Fruit fly (Drosophila melanogaster): Measurements from ENCODE around the gene CG5111.

The CG5111 gene

dm6 chr3R:25462642-25463317 lies 43.3 kb upstream of the CG5111 start (continued):
- TF ChIP-seq tin (GFP tag; optimal IDR thresholded peaks at IDR 0.05) = no peak
- no peak for TF ChIP-seq Sry-β (GFP tag; optimal IDR thresholded peaks at IDR 0.05)
- TF ChIP-seq CG10654 (GFP tag; optimal IDR thresholded peaks at IDR 0.05) = no peak
- no peak for TF ChIP-seq Pdp1 (GFP tag; optimal IDR thresholded peaks at IDR 0.05)
- peak; percentile 66; the same call in 1 of the 2 replicates for TF ChIP-seq Xrp1 (GFP tag; IDR thresholded peaks at IDR 0.05)
- peak; percentile 34 for TF ChIP-seq Sox102F (GFP tag; optimal IDR thresholded peaks at IDR 0.05)
- peak; percentile 77 for TF ChIP-seq corto (GFP tag; optimal IDR thresholded peaks at IDR 0.05)
- peak; percentile 61; the same call in 2 of the 3 replicates for TF ChIP-seq dysf (GFP tag; IDR thresholded peaks at IDR 0.05)
- no peak for TF ChIP-seq hkb (optimal IDR thresholded peaks at IDR 0.05)
- peak; percentile 41; the same call in 1 of the 2 replicates for TF ChIP-seq hkb (GFP tag; IDR thresholded peaks at IDR 0.05)
- TF ChIP-seq nmo (GFP tag; optimal IDR thresholded peaks at IDR 0.05) = peak; percentile 31
- TF ChIP-seq Gug (GFP tag; IDR thresholded peaks at IDR 0.05) = peak; percentile 53; the same call in 3 of the 4 replicates
- TF ChIP-seq YL-1 (GFP tag; optimal IDR thresholded peaks at IDR 0.05) = no peak
- peak; percentile 47 for TF ChIP-seq CG12659 (GFP tag; optimal IDR thresholded peaks at IDR 0.05)
- no peak for TF ChIP-seq B-H2 (GFP tag; optimal IDR thresholded peaks at IDR 0.05)
- TF ChIP-seq oc (tag; optimal IDR thresholded peaks at IDR 0.05) = peak; percentile 35
- TF ChIP-seq CG1603 (tag; optimal IDR thresholded peaks at IDR 0.05) = no peak
- TF ChIP-seq gsb (GFP tag; IDR thresholded peaks at IDR 0.05) = peak; percentile 56
- TF ChIP-seq chinmo (GFP tag; IDR thresholded peaks at IDR 0.05; ENCODE audit: partially characterized antibody) = peak; percentile 81
- TF ChIP-seq Oli (tag; optimal IDR thresholded peaks at IDR 0.05) = peak; percentile 20
- TF ChIP-seq NFAT (GFP tag; IDR thresholded peaks at IDR 0.05) = peak; percentile 57; the same call in 1 of the 2 replicates
- TF ChIP-seq Blimp-1 (GFP tag; optimal IDR thresholded peaks at IDR 0.05) = peak; percentile 36
- no peak for TF ChIP-seq CG8765 (GFP tag; IDR thresholded peaks at IDR 0.05)
- TF ChIP-seq dmrt99B (tag; optimal IDR thresholded peaks at IDR 0.05) = peak; percentile 60
- TF ChIP-seq CG10462 (GFP tag; optimal IDR thresholded peaks at IDR 0.05) = no peak
- TF ChIP-seq al (GFP tag; IDR thresholded peaks at IDR 0.05) = peak; percentile 77
- TF ChIP-seq CG13424 (tag; optimal IDR thresholded peaks at IDR 0.05) = peak; percentile 48
- TF ChIP-seq CG30431 (GFP tag; optimal IDR thresholded peaks at IDR 0.05) = no peak
- peak; percentile 46; the same call in 1 of the 2 replicates for TF ChIP-seq Ada2b (GFP tag; IDR thresholded peaks at IDR 0.05)
- peak; percentile 53 for TF ChIP-seq PHDP (tag; optimal IDR thresholded peaks at IDR 0.05)
- peak; percentile 38 for TF ChIP-seq CG10209 (GFP tag; optimal IDR thresholded peaks at IDR 0.05)
- no peak for TF ChIP-seq ATbp (GFP tag; optimal IDR thresholded peaks at IDR 0.05)
- no peak for TF ChIP-seq CG9797 (GFP tag; optimal IDR thresholded peaks at IDR 0.05)
- TF ChIP-seq CG12769 (tag; optimal IDR thresholded peaks at IDR 0.05) = peak; percentile 40
- no peak for TF ChIP-seq CG34224 (GFP tag; IDR thresholded peaks at IDR 0.05; ENCODE audit: partially characterized antibody)
- peak; percentile 55 for TF ChIP-seq CG12104 (GFP tag; optimal IDR thresholded peaks at IDR 0.05)
- peak; percentile 5 for TF ChIP-seq CG8388 (GFP tag; optimal IDR thresholded peaks at IDR 0.05)
- TF ChIP-seq fd96Cb (tag; optimal IDR thresholded peaks at IDR 0.05) = peak; percentile 7
- no peak for TF ChIP-seq CG14667 (GFP tag; IDR thresholded peaks at IDR 0.05)
- peak; percentile 22 for TF ChIP-seq Deaf1 (tag; optimal IDR thresholded peaks at IDR 0.05)
- TF ChIP-seq Nf-YC (tag; optimal IDR thresholded peaks at IDR 0.05) = peak; percentile 7
- no peak for TF ChIP-seq Dp (GFP tag; optimal IDR thresholded peaks at IDR 0.05)
- TF ChIP-seq Hand (GFP tag; optimal IDR thresholded peaks at IDR 0.05) = no peak
- TF ChIP-seq CG15073 (GFP tag; optimal IDR thresholded peaks at IDR 0.05) = no peak
- no peak; the same call in 1 of the 2 replicates for TF ChIP-seq CG43689 (GFP tag; IDR thresholded peaks at IDR 0.05)
- TF ChIP-seq CG32532 (GFP tag; IDR thresholded peaks at IDR 0.05) = peak; percentile 83
- TF ChIP-seq Adf1 (GFP tag; IDR thresholded peaks at IDR 0.05) = 0 out of 2 replicates have a peak, but pooled peaks have one; percentile 13
- no peak for TF ChIP-seq Elba2 (GFP tag; optimal IDR thresholded peaks at IDR 0.05)
- TF ChIP-seq CG33213 (GFP tag; optimal IDR thresholded peaks at IDR 0.05) = no peak

Measured in whole organism, embryonic.